Fruit fly (Drosophila melanogaster) whole organism, wandering third instar larva: ENCODE results near the gene CG16790.

Experiments
- Rel ChIP-seq, 2 experiments: fragments of 200-800 bp; sonication (Bioruptor generic) in 1 of 2; optimal IDR thresholded peaks; 2 replicates in 1 of 2; 3 replicates in 1 of 2; lab custom pipeline; 2016 to 2019; ENCODE audit warnings: mild to moderate bottlenecking in 2 of 2, missing biosample characterization in 2 of 2, missing genetic modification characterization in 2 of 2, moderate library complexity in 1 of 2
- Vsx2 ChIP-seq: fragments of 200-300, 225-300 bp; sonication (Bioruptor generic); optimal IDR thresholded peaks from 2 replicates; lab custom pipeline; 2018; ENCODE audit warnings: missing biosample characterization, missing genetic modification characterization; ENCODE audit not compliant: partially characterized antibody
- rgr ChIP-seq: fragments of 200-800 bp; sonication (Bioruptor generic); optimal IDR thresholded peaks from 3 replicates; lab custom pipeline; 2016; ENCODE audit warnings: missing biosample characterization, mild to moderate bottlenecking, missing genetic modification characterization
- sage ChIP-seq: fragments of 200-800 bp; sonication (Bioruptor generic); optimal IDR thresholded peaks from 2 replicates; lab custom pipeline; 2016; ENCODE audit warnings: missing biosample characterization, mild to moderate bottlenecking, missing genetic modification characterization
- woc ChIP-seq: sonication (Bioruptor generic); optimal IDR thresholded peaks from 2 replicates; lab custom pipeline; 2016; ENCODE audit warnings: missing biosample characterization, mild to moderate bottlenecking, missing genetic modification characterization

CG16790 gene

dm6 chr3R:9527907-9528842, 41.8 kb downstream of the CG16790 start (continued):
- TF ChIP-seq sage (GFP tag; lab: Kevin White, UChicago) (peak; percentile 92), rgr (GFP tag; lab: Kevin White, UChicago) (peak; percentile 96), woc (peak; percentile 92), Vsx2 (no peak), Rel (GFP tag; optimal IDR thresholded peaks at IDR 0.05; lab: Kevin White, UChicago) (peak; percentile 95), Rel (tag; optimal IDR thresholded peaks at IDR 0.05; lab: Kevin White, UChicago) (peak; percentile 60)
- TF ChIP-seq, all 38 proteins: peak for 25
